Fruit fly (Drosophila melanogaster) whole organism, embryonic: Measurements from ENCODE around the gene Bace.
A peak's percentile ranks its signal among the peaks of the same experiment; 100 is the strongest.

Experiments
- Aef1 ChIP-seq: fragments of 200-800 bp; sonication (Bioruptor generic); IDR thresholded peaks from 3 replicates; pipeline ENCODE4 v1.3.6; 2022; ENCODE audit warnings: missing biosample characterization, missing genetic modification characterization
- Atf-2 ChIP-seq: fragments of 200-800 bp; sonication (Bioruptor generic); optimal IDR thresholded peaks from 2 replicates; lab custom pipeline; 2016; ENCODE audit warnings: missing biosample characterization, missing genetic modification characterization
- CG10267 ChIP-seq: fragments of 200-800 bp; sonication (Bioruptor generic); optimal IDR thresholded peaks from 2 replicates; lab custom pipeline; 2018; ENCODE audit warnings: missing biosample characterization, mild to moderate bottlenecking, missing genetic modification characterization, moderate library complexity
- CG10321 ChIP-seq: fragments of 200-800 bp; sonication (Bioruptor generic); IDR thresholded peaks from 2 replicates; pipeline ENCODE4 v1.3.6; 2022; ENCODE audit warnings: missing biosample characterization, missing genetic modification characterization
- CG11695 ChIP-seq: fragments of 200-800 bp; sonication (Bioruptor generic); IDR thresholded peaks from 3 replicates; pipeline ENCODE4 v1.3.6; 2022; ENCODE audit warnings: missing biosample characterization, missing genetic modification characterization
- CG13424 ChIP-seq: fragments of 200-800 bp; sonication (Bioruptor generic); optimal IDR thresholded peaks from 2 replicates; lab custom pipeline; 2019; ENCODE audit warnings: missing biosample characterization, mild to moderate bottlenecking, missing genetic modification characterization, moderate library complexity
- CG14860 ChIP-seq: fragments of 200-800 bp; sonication (Bioruptor generic); IDR thresholded peaks from 3 replicates; pipeline ENCODE4 v1.3.6; 2022; ENCODE audit warnings: missing biosample characterization, missing genetic modification characterization; ENCODE audit not compliant: partially characterized antibody
- CG15269 ChIP-seq: fragments of 200-800 bp; sonication (Bioruptor generic); optimal IDR thresholded peaks from 2 replicates; lab custom pipeline; 2018; ENCODE audit warnings: missing biosample characterization, mild to moderate bottlenecking, missing genetic modification characterization, moderate library complexity
- CG18599 ChIP-seq: fragments of 200-800 bp; sonication (Bioruptor generic); optimal IDR thresholded peaks from 3 replicates; lab custom pipeline; 2017; ENCODE audit warnings: missing biosample characterization, missing genetic modification characterization, mild to moderate bottlenecking, moderate library complexity, missing genetic modification reagents
- CG2199 ChIP-seq: fragments of 200-800 bp; sonication (Bioruptor generic); IDR thresholded peaks from 3 replicates; pipeline ENCODE4 v1.3.6; 2022; ENCODE audit warnings: missing biosample characterization, missing genetic modification characterization
- CG2875 ChIP-seq: fragments of 200-800 bp; sonication (Bioruptor generic); optimal IDR thresholded peaks from 2 replicates; lab custom pipeline; 2017; ENCODE audit warnings: missing biosample characterization, mild to moderate bottlenecking, missing genetic modification characterization, missing genetic modification reagents
- CG32767 ChIP-seq: fragments of 200-800 bp; sonication (Bioruptor generic); IDR thresholded peaks from 2 replicates; pipeline ENCODE4 v1.3.6; 2022; ENCODE audit warnings: missing biosample characterization, missing genetic modification characterization
- CG33213 ChIP-seq: fragments of 200-800 bp; sonication (Bioruptor generic); optimal IDR thresholded peaks from 3 replicates; lab custom pipeline; 2016; ENCODE audit warnings: missing biosample characterization, missing genetic modification characterization
- CG4424 ChIP-seq: fragments of 200-800 bp; sonication (Bioruptor generic); optimal IDR thresholded peaks from 3 replicates; lab custom pipeline; 2016; ENCODE audit warnings: missing biosample characterization, missing genetic modification characterization
- CG4854 ChIP-seq: fragments of 200-800 bp; sonication (Bioruptor generic); optimal IDR thresholded peaks from 2 replicates; lab custom pipeline; 2016; ENCODE audit warnings: missing biosample characterization, missing genetic modification characterization, inconsistent platforms
- CG8388 ChIP-seq: fragments of 200-800 bp; sonication (Bioruptor generic); optimal IDR thresholded peaks from 2 replicates; lab custom pipeline; 2019; ENCODE audit warnings: missing biosample characterization, mild to moderate bottlenecking, missing genetic modification characterization, moderate library complexity
- CG9727 ChIP-seq: fragments of 200-800 bp; sonication (Bioruptor generic); optimal IDR thresholded peaks from 3 replicates; lab custom pipeline; 2017; ENCODE audit warnings: missing biosample characterization, mild to moderate bottlenecking, missing genetic modification characterization
- Dll ChIP-seq: fragments of 200-800 bp; sonication (Bioruptor generic); IDR thresholded peaks from 4 replicates; pipeline ENCODE4 v1.3.6; 2022; ENCODE audit warnings: missing biosample characterization, missing genetic modification characterization; ENCODE audit not compliant: partially characterized antibody
- Ets65A ChIP-seq: fragments of 200-800 bp; sonication (Bioruptor generic); peaks from one replicate; lab custom pipeline; 2016; ENCODE audit warnings: missing biosample characterization, missing genetic modification characterization
- Gug ChIP-seq: fragments of 200-800 bp; sonication (Bioruptor generic); IDR thresholded peaks from 4 replicates; pipeline ENCODE4 v1.3.6; 2022; ENCODE audit warnings: missing biosample characterization, missing genetic modification characterization
- Hr78 ChIP-seq, 2 experiments: fragments of 200-800 bp in 1 of 2; fragments of >200 bp in 1 of 2; sonication (Bioruptor generic) in 1 of 2; optimal IDR thresholded peaks; 2 replicates each; lab custom pipeline; 2017 to 2019; ENCODE audit warnings: missing biosample characterization in 2 of 2, missing genetic modification characterization in 2 of 2, mild to moderate bottlenecking in 1 of 2, moderate library complexity in 1 of 2
- Myb ChIP-seq: fragments of 200-800 bp; sonication (Bioruptor generic); optimal IDR thresholded peaks from 2 replicates; lab custom pipeline; 2016; ENCODE audit warnings: missing biosample characterization, missing genetic modification characterization
- NFAT ChIP-seq: fragments of 200-800 bp; sonication (Bioruptor generic); IDR thresholded peaks from 2 replicates; pipeline ENCODE4 v1.3.6; 2022; ENCODE audit warnings: missing biosample characterization, missing genetic modification characterization
- Scr ChIP-seq: fragments of 200-800 bp; sonication (Bioruptor generic); IDR thresholded peaks from 2 replicates; pipeline ENCODE4 v1.3.6; 2022; ENCODE audit warnings: missing biosample characterization, missing genetic modification characterization; ENCODE audit not compliant: partially characterized antibody
- Sox102F ChIP-seq: fragments of 200-800 bp; sonication (Bioruptor generic); optimal IDR thresholded peaks from 2 replicates; lab custom pipeline; 2018; ENCODE audit warnings: missing biosample characterization, mild to moderate bottlenecking, missing genetic modification characterization, moderate library complexity
- Trl ChIP-seq, 3 experiments: fragments of >200 bp in 2 of 3; fragments of 200-800 bp in 1 of 3; sonication (Bioruptor generic) in 1 of 3; optimal IDR thresholded peaks; 2 replicates in 1 of 3; 3 replicates in 2 of 3; lab custom pipeline; 2016 to 2017; ENCODE audit warnings: missing biosample characterization in 1 of 3, missing genetic modification characterization in 1 of 3
- Xbp1 ChIP-seq: fragments of 200-800 bp; sonication (Bioruptor generic); optimal IDR thresholded peaks from 3 replicates; lab custom pipeline; 2016; ENCODE audit warnings: missing biosample characterization, mild to moderate bottlenecking, missing genetic modification characterization
- bab2 ChIP-seq: fragments of 200-800 bp; sonication (Bioruptor generic); optimal IDR thresholded peaks from 2 replicates; lab custom pipeline; 2016; ENCODE audit warnings: missing biosample characterization, missing genetic modification characterization
- bbx ChIP-seq: fragments of 200-800 bp; sonication (Bioruptor generic); IDR thresholded peaks from 2 replicates; pipeline ENCODE4 v1.3.6; 2022; ENCODE audit warnings: missing biosample characterization, missing genetic modification characterization; ENCODE audit not compliant: partially characterized antibody
- cad ChIP-seq: fragments of >200 bp; optimal IDR thresholded peaks from 2 replicates; lab custom pipeline; 2017; ENCODE audit warnings: missing biosample characterization, missing genetic modification characterization
- dati ChIP-seq: fragments of 200-800 bp; sonication (Bioruptor generic); IDR thresholded peaks from 2 replicates; pipeline ENCODE4 v1.3.6; 2022; ENCODE audit warnings: missing biosample characterization, missing genetic modification characterization
- ems ChIP-seq: fragments of 200-800 bp; sonication (Bioruptor generic); optimal IDR thresholded peaks from 3 replicates; lab custom pipeline; 2016; ENCODE audit warnings: missing biosample characterization, missing genetic modification characterization
- fd3F ChIP-seq: fragments of 200-800 bp; sonication (Bioruptor generic); optimal IDR thresholded peaks from 2 replicates; lab custom pipeline; 2018; ENCODE audit warnings: missing biosample characterization, mild to moderate bottlenecking, missing genetic modification characterization, moderate library complexity
- gcm ChIP-seq: fragments of 200-800 bp; sonication (Bioruptor generic); optimal IDR thresholded peaks from 2 replicates; lab custom pipeline; 2019; ENCODE audit warnings: missing biosample characterization, mild to moderate bottlenecking, missing genetic modification characterization, moderate library complexity
- grau ChIP-seq: fragments of 200-800 bp; optimal IDR thresholded peaks from 3 replicates; lab custom pipeline; 2019; ENCODE audit warnings: missing biosample characterization, mild to moderate bottlenecking, missing genetic modification characterization, moderate library complexity
- gro ChIP-seq: fragments of 200-800 bp; sonication (Bioruptor generic); optimal IDR thresholded peaks from 2 replicates; lab custom pipeline; 2016; ENCODE audit warnings: missing biosample characterization, missing genetic modification characterization
- onecut ChIP-seq: fragments of 200-800 bp; sonication (Bioruptor generic); IDR thresholded peaks from 2 replicates; pipeline ENCODE4 v1.3.6; 2022; ENCODE audit warnings: missing biosample characterization, missing genetic modification characterization
- pnt ChIP-seq: fragments of 200-800 bp; sonication (Bioruptor generic); optimal IDR thresholded peaks from 3 replicates; lab custom pipeline; 2016; ENCODE audit warnings: missing biosample characterization, missing genetic modification characterization
- prd ChIP-seq, 3 experiments: fragments of >200 bp in 2 of 3; fragments of 200-800 bp in 1 of 3; sonication (Bioruptor generic) in 1 of 3; optimal IDR thresholded peaks in 2 of 3; IDR thresholded peaks in 1 of 3; 2 replicates in 2 of 3; 3 replicates in 1 of 3; pipeline versions ENCODE4 v1.3.6 to Lab custom; 2017 to 2022; ENCODE audit warnings: missing biosample characterization in 1 of 3, missing genetic modification characterization in 1 of 3
- pum ChIP-seq: fragments of 200-800 bp; sonication (Bioruptor generic); optimal IDR thresholded peaks from 2 replicates; lab custom pipeline; 2016; ENCODE audit warnings: missing biosample characterization, missing genetic modification characterization
- rib ChIP-seq: fragments of 200-800 bp; sonication (Bioruptor generic); IDR thresholded peaks from 2 replicates; pipeline ENCODE4 v1.3.6; 2022; ENCODE audit warnings: missing biosample characterization, missing genetic modification characterization
- scrt ChIP-seq: fragments of 200-800 bp; sonication (Bioruptor generic); optimal IDR thresholded peaks from 2 replicates; lab custom pipeline; 2018; ENCODE audit warnings: missing biosample characterization, mild to moderate bottlenecking, missing genetic modification characterization, moderate library complexity
- stc ChIP-seq: fragments of 200-800 bp; sonication (Bioruptor generic); IDR thresholded peaks from 2 replicates; pipeline ENCODE4 v1.3.6; 2022; ENCODE audit warnings: missing biosample characterization, missing genetic modification characterization
- tap ChIP-seq: fragments of 200-800 bp; optimal IDR thresholded peaks from 3 replicates; lab custom pipeline; 2019; ENCODE audit warnings: missing biosample characterization, mild to moderate bottlenecking, missing genetic modification characterization, moderate library complexity
- trem ChIP-seq: fragments of 200-800 bp; optimal IDR thresholded peaks from 3 replicates; lab custom pipeline; 2019; ENCODE audit warnings: missing biosample characterization, mild to moderate bottlenecking, missing genetic modification characterization, moderate library complexity
- zen2 ChIP-seq: fragments of 200-800 bp; sonication (Bioruptor generic); IDR thresholded peaks from 3 replicates; pipeline ENCODE4 v1.3.6; 2022; ENCODE audit warnings: missing biosample characterization, missing genetic modification characterization; ENCODE audit not compliant: partially characterized antibody
- zfh1 ChIP-seq: fragments of 200-800 bp; sonication (Bioruptor generic); IDR thresholded peaks from 3 replicates; pipeline ENCODE4 v1.3.6; 2022; ENCODE audit warnings: missing biosample characterization, missing genetic modification characterization

Bace gene

dm6 chr2L:8541469-8542233, 45.5 kb upstream of the Bace start, which contains the start of gene Sema1a (continued):
- no peak; the same call in 1 of the 2 replicates for TF ChIP-seq CG32767 (GFP tag; lab: Robert Waterston, UW)
- peak; percentile 69 for TF ChIP-seq Scr
- peak; percentile 47 for TF ChIP-seq Atf-2 (GFP tag; lab: Kevin White, UChicago)
- TF ChIP-seq prd (optimal IDR thresholded peaks at IDR 0.05; lab: Kevin White, UChicago): no peak
- TF ChIP-seq prd (GFP tag; IDR thresholded peaks at IDR 0.05; lab: Robert Waterston, UW): peak; percentile 80
- TF ChIP-seq Aef1: peak; percentile 73; the same call in 2 of the 3 replicates
- TF ChIP-seq stc: peak; percentile 44; the same call in 1 of the 2 replicates
- TF ChIP-seq CG13424: peak; percentile 36
- TF ChIP-seq Trl (optimal IDR thresholded peaks at IDR 0.05; lab: Kevin White, UChicago): no peak
- TF ChIP-seq Trl (GFP tag; optimal IDR thresholded peaks at IDR 0.05; lab: Kevin White, UChicago): peak; percentile 51
- peak in 1 of 2 experiments; percentile 42 for TF ChIP-seq Hr78 (GFP tag; optimal IDR thresholded peaks at IDR 0.05; lab: Kevin White, UChicago)
- 0 out of 2 replicates have a peak, but pooled peaks have one; percentile 32 for TF ChIP-seq rib (GFP tag; lab: Robert Waterston, UW)
- peak; percentile 83 for TF ChIP-seq fd3F (GFP tag; lab: Kevin White, UChicago)
- peak; percentile 42 for TF ChIP-seq trem (tag; lab: Kevin White, UChicago)
- TF ChIP-seq CG4424: peak; percentile 48
- TF ChIP-seq CG18599 (GFP tag; lab: Kevin White, UChicago): peak; percentile 51
- TF ChIP-seq CG33213 (GFP tag; lab: Kevin White, UChicago): peak; percentile 25
- peak; percentile 10 for TF ChIP-seq ems (GFP tag; lab: Kevin White, UChicago)
- TF ChIP-seq CG15269: peak; percentile 52
- peak; percentile 65 for TF ChIP-seq Xbp1 (GFP tag; lab: Kevin White, UChicago)
- TF ChIP-seq zen2 (GFP tag; lab: Robert Waterston, UW): peak; percentile 86
- peak; percentile 12 for TF ChIP-seq CG2875 (GFP tag; lab: Kevin White, UChicago)
- peak; percentile 39 for TF ChIP-seq CG8388 (GFP tag; lab: Kevin White, UChicago)
- TF ChIP-seq bab2: peak; percentile 15
- TF ChIP-seq onecut: peak; percentile 66
- peak; percentile 94 for TF ChIP-seq Sox102F (GFP tag; lab: Kevin White, UChicago)
- peak; percentile 43 for TF ChIP-seq pnt (GFP tag; lab: Kevin White, UChicago)
- peak; percentile 68; the same call in 2 of the 3 replicates for TF ChIP-seq CG2199 (GFP tag; lab: Robert Waterston, UW)
- peak; percentile 36 for TF ChIP-seq CG10267 (tag; lab: Kevin White, UChicago)
- peak; percentile 2; the same call in 1 of the 2 replicates for TF ChIP-seq dati
- TF ChIP-seq cad: no peak
- peak; percentile 65 for TF ChIP-seq CG14860 (GFP tag; lab: Robert Waterston, UW)
- peak; percentile 58 for TF ChIP-seq CG11695 (GFP tag; lab: Robert Waterston, UW)
- TF ChIP-seq CG10321 (GFP tag; lab: Robert Waterston, UW): peak; percentile 37; the same call in 1 of the 2 replicates
- peak; percentile 65 for TF ChIP-seq Dll
- TF ChIP-seq scrt (GFP tag; lab: Kevin White, UChicago): peak; percentile 54
- TF ChIP-seq tap: peak; percentile 54
- peak; percentile 87 for TF ChIP-seq grau (tag; lab: Kevin White, UChicago)
- peak; percentile 72 for TF ChIP-seq Gug (GFP tag; lab: Robert Waterston, UW)
- TF ChIP-seq pum (GFP tag; lab: Kevin White, UChicago): peak; percentile 29
- no peak for TF ChIP-seq CG4854 (GFP tag; lab: Kevin White, UChicago)
- peak; percentile 30 for TF ChIP-seq CG9727 (GFP tag; lab: Kevin White, UChicago)
- peak; percentile 95 for TF ChIP-seq bbx (GFP tag; lab: Robert Waterston, UW)
- peak; percentile 25 for TF ChIP-seq gro (GFP tag; lab: Kevin White, UChicago)
- TF ChIP-seq Myb (GFP tag; lab: Kevin White, UChicago): peak; percentile 39
- TF ChIP-seq gcm (GFP tag; lab: Kevin White, UChicago): peak; percentile 44
- TF ChIP-seq zfh1 (GFP tag; lab: Robert Waterston, UW): peak; percentile 68
- peak; percentile 94 for TF ChIP-seq Ets65A
- TF ChIP-seq NFAT (GFP tag; lab: Robert Waterston, UW): no peak
